Fruit fly (Drosophila melanogaster) S2 (cell line): Measurements from ENCODE around the gene Ipp.

Experiments used
- CG8478 ChIP-seq: fragments of >200 bp; optimal IDR thresholded peaks from 2 replicates; lab custom pipeline; 2018
- CTCF ChIP-seq, 2 experiments: fragments of >200 bp; optimal IDR thresholded peaks; 2 replicates each; lab custom pipeline; 2018

DNA sequence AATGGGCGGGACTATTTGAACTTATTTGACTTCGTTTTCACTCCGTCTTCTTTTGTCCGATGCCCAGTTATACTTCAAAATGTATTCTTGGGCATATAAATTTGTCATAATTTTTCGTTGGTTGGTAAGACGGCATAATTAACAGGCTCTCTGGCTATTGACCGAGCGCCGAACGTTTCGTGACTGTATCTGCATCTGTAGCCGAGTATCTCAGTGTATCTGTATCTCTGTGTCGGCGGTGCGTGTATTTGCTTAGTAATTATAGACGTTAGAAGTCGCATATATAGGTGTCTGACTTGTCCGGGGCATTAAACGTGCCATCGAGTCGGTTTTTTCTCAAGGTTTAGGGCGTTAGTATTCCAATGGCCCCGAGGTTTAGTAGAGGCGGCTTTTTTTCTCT is 46.6 kb downstream of the Ipp start:
- no peak for TF ChIP-seq CG8478 (lab: Kevin White, UChicago)
- no peak for TF ChIP-seq CTCF (optimal IDR thresholded peaks at IDR 0.05; lab: Kevin White, UChicago)
